Worm (Caenorhabditis elegans) whole organism, L4 larva: Measurements from ENCODE around the gene srw-12.

Experiments
- D1046.2 ChIP-seq: fragments of 200-800 bp; sonication (Bioruptor generic); IDR thresholded peaks from 2 replicates; pipeline ENCODE4 v1.3.6; 2022; ENCODE audit warnings: missing genetic modification characterization, missing compliant biosample characterization
- T20F7.1 ChIP-seq: fragments of 200-800 bp; sonication (Bioruptor generic); optimal IDR thresholded peaks from 2 replicates; lab custom pipeline; 2018; ENCODE audit warnings: mild to moderate bottlenecking, missing genetic modification characterization, missing compliant biosample characterization
- Y75B8A.6 ChIP-seq: fragments of 200-800 bp; sonication (Bioruptor generic); IDR thresholded peaks from 2 replicates; pipeline ENCODE4 v1.3.6; 2022; ENCODE audit warnings: missing genetic modification reagents, missing genetic modification characterization, missing compliant biosample characterization
- ZK337.2 ChIP-seq: fragments of 200-800 bp; sonication (Bioruptor generic); IDR thresholded peaks from 2 replicates; pipeline ENCODE4 v1.3.6; 2022; ENCODE audit warnings: missing genetic modification reagents, missing genetic modification characterization, missing compliant biosample characterization
- aly-2 ChIP-seq: sonication (generic microtip); optimal IDR thresholded peaks from 2 replicates; lab custom pipeline; 2018; ENCODE audit warnings: missing biosample characterization, missing genetic modification characterization
- attf-4 ChIP-seq: sonication (generic microtip); optimal IDR thresholded peaks from 3 replicates; lab custom pipeline; 2017; ENCODE audit warnings: missing biosample characterization, missing genetic modification characterization
- ceh-82 ChIP-seq: sonication (generic microtip); optimal IDR thresholded peaks from 2 replicates; lab custom pipeline; 2017; ENCODE audit warnings: missing biosample characterization, missing genetic modification characterization
- daf-12 ChIP-seq: fragments of 150-350 bp; optimal IDR thresholded peaks from 2 replicates; lab custom pipeline; 2014; ENCODE audit warnings: missing biosample characterization, missing genetic modification reagents, missing genetic modification characterization
- daf-16 ChIP-seq, 3 experiments: sonication (generic microtip); optimal IDR thresholded peaks; 2 replicates each; lab custom pipeline; 2016 to 2017; ENCODE audit warnings: missing genetic modification characterization in 3 of 3, missing genetic modification reagents in 3 of 3, mild to moderate bottlenecking in 2 of 3, missing compliant biosample characterization in 2 of 3, missing biosample characterization in 1 of 3, moderate library complexity in 1 of 3
- daf-19 ChIP-seq: fragments of 200-800 bp; sonication (Bioruptor generic); conservative IDR thresholded peaks from 2 replicates; pipeline ENCODE4 v1.3.6; 2022; ENCODE audit warnings: missing genetic modification characterization, missing compliant biosample characterization
- duxl-1 ChIP-seq: sonication (generic microtip); optimal IDR thresholded peaks from 2 replicates; lab custom pipeline; 2016; ENCODE audit warnings: mild to moderate bottlenecking, missing genetic modification characterization, moderate library complexity, missing compliant biosample characterization; ENCODE audit not compliant: poor library complexity
- dve-1 ChIP-seq: sonication (generic microtip); optimal IDR thresholded peaks from 2 replicates; lab custom pipeline; 2017; ENCODE audit warnings: antibody characterized with exemption, mild to moderate bottlenecking, missing genetic modification characterization, missing compliant biosample characterization; ENCODE audit not compliant: insufficient read depth
- egl-27 ChIP-seq: sonication (generic microtip); optimal IDR thresholded peaks from 3 replicates; lab custom pipeline; 2017; ENCODE audit warnings: missing biosample characterization, missing genetic modification reagents, missing genetic modification characterization
- egl-43 ChIP-seq: fragments of 200-800 bp; sonication (Bioruptor generic); IDR thresholded peaks from 2 replicates; pipeline ENCODE4 v1.3.6; 2022; ENCODE audit warnings: missing genetic modification reagents, missing genetic modification characterization, missing compliant biosample characterization
- hif-1 ChIP-seq, 2 experiments: sonication (generic microtip); optimal IDR thresholded peaks; 2 replicates each; lab custom pipeline; 2016 to 2017; ENCODE audit warnings: missing compliant biosample characterization in 2 of 2, missing genetic modification characterization in 2 of 2, missing genetic modification reagents in 2 of 2, missing genotype in 2 of 2, mild to moderate bottlenecking in 1 of 2
- hlh-11 ChIP-seq: fragments of 200-800 bp; sonication (Bioruptor generic); optimal IDR thresholded peaks from 2 replicates; lab custom pipeline; 2018; ENCODE audit warnings: mild to moderate bottlenecking, missing genetic modification characterization, missing compliant biosample characterization
- lim-7 ChIP-seq: fragments of 200-800 bp; sonication (Bioruptor generic); IDR thresholded peaks from 2 replicates; pipeline ENCODE4 v1.3.6; 2022; ENCODE audit warnings: missing genetic modification characterization, missing compliant biosample characterization
- lin-29 ChIP-seq: fragments of 200-800 bp; sonication (Bioruptor generic); IDR thresholded peaks from 2 replicates; pipeline ENCODE4 v1.3.6; 2022; ENCODE audit warnings: missing genetic modification reagents, missing genetic modification characterization, missing compliant biosample characterization
- lin-39 ChIP-seq: fragments of 150-350 bp; optimal IDR thresholded peaks from 2 replicates; lab custom pipeline; 2014; ENCODE audit warnings: missing biosample characterization, missing genetic modification reagents, missing genetic modification characterization
- madf-9 ChIP-seq: fragments of 200-800 bp; sonication (Bioruptor generic); conservative IDR thresholded peaks from 2 replicates; pipeline ENCODE4 v1.3.6; 2022; ENCODE audit warnings: missing genetic modification reagents, missing genetic modification characterization, missing compliant biosample characterization
- mxl-3 ChIP-seq: fragments of 200-800 bp; sonication (Bioruptor generic); optimal IDR thresholded peaks from 2 replicates; lab custom pipeline; 2018; ENCODE audit warnings: mild to moderate bottlenecking, missing genetic modification characterization, missing compliant biosample characterization
- nhr-237 ChIP-seq: sonication (generic microtip); optimal IDR thresholded peaks from 2 replicates; lab custom pipeline; 2017; ENCODE audit warnings: missing biosample characterization, missing genetic modification characterization
- nhr-28 ChIP-seq: fragments of 150-350 bp; optimal IDR thresholded peaks from 2 replicates; lab custom pipeline; 2014; ENCODE audit warnings: missing biosample characterization, missing genetic modification characterization
- nhr-42 ChIP-seq: fragments of 200-800 bp; sonication (Bioruptor generic); IDR thresholded peaks from 2 replicates; pipeline ENCODE4 v1.3.6; 2022; ENCODE audit warnings: missing genetic modification characterization, missing compliant biosample characterization
- nhr-77 ChIP-seq: fragments of 150-350 bp; optimal IDR thresholded peaks from 2 replicates; lab custom pipeline; 2014; ENCODE audit warnings: missing biosample characterization, missing genetic modification characterization
- php-3 ChIP-seq: fragments of 200-800 bp; sonication (Bioruptor generic); IDR thresholded peaks from 2 replicates; pipeline ENCODE4 v1.3.6; 2022; ENCODE audit warnings: missing genetic modification reagents, missing genetic modification characterization, missing compliant biosample characterization
- pqm-1 ChIP-seq: sonication (generic microtip); optimal IDR thresholded peaks from 2 replicates; lab custom pipeline; 2017; ENCODE audit warnings: missing biosample characterization, missing genetic modification characterization
- saeg-2 ChIP-seq: fragments of 200-800 bp; sonication (Bioruptor generic); IDR thresholded peaks from 2 replicates; pipeline ENCODE4 v1.3.6; 2022; ENCODE audit warnings: missing genetic modification reagents, missing genetic modification characterization, missing compliant biosample characterization
- snpc-4 ChIP-seq: fragments of 150-350 bp; optimal IDR thresholded peaks from 2 replicates; lab custom pipeline; 2014; ENCODE audit warnings: missing biosample characterization, missing genetic modification characterization
- tag-97 ChIP-seq: fragments of 200-800 bp; sonication (Bioruptor generic); IDR thresholded peaks from 2 replicates; pipeline ENCODE4 v1.3.6; 2022; ENCODE audit warnings: missing genetic modification characterization, missing compliant biosample characterization
- tra-1 ChIP-seq: fragments of 200-800 bp; sonication (Bioruptor generic); IDR thresholded peaks from 2 replicates; pipeline ENCODE4 v1.3.6; 2022; ENCODE audit warnings: missing genetic modification reagents, missing genetic modification characterization, missing compliant biosample characterization
- unc-62 ChIP-seq, 3 experiments: fragments of 150-350 bp in 1 of 3; sonication (generic microtip); optimal IDR thresholded peaks in 2 of 3; peaks in 1 of 3; 1 replicate in 1 of 3; 2 replicates in 2 of 3; lab custom pipeline; 2014 to 2017; ENCODE audit warnings: missing biosample characterization in 3 of 3, missing genetic modification characterization in 3 of 3, missing genetic modification reagents in 3 of 3, missing genotype in 1 of 3
- vab-7 ChIP-seq: fragments of 200-800 bp; sonication (Bioruptor generic); IDR thresholded peaks from 2 replicates; pipeline ENCODE4 v1.3.6; 2022; ENCODE audit warnings: missing genetic modification reagents, missing genetic modification characterization, missing compliant biosample characterization
- zfp-2 ChIP-seq: sonication (generic microtip); optimal IDR thresholded peaks from 2 replicates; lab custom pipeline; 2016; ENCODE audit warnings: mild to moderate bottlenecking, missing genetic modification characterization, missing compliant biosample characterization
- zip-11 ChIP-seq: fragments of 200-800 bp; sonication (Bioruptor generic); IDR thresholded peaks from 2 replicates; pipeline ENCODE4 v1.3.6; 2022; ENCODE audit warnings: missing genetic modification characterization, missing compliant biosample characterization
- zip-2 ChIP-seq: fragments of 150-350 bp; optimal IDR thresholded peaks from 2 replicates; lab custom pipeline; 2014; ENCODE audit warnings: missing biosample characterization, missing genetic modification characterization
- ztf-11 ChIP-seq: fragments of 150-350 bp; optimal IDR thresholded peaks from 2 replicates; lab custom pipeline; 2014; ENCODE audit warnings: missing biosample characterization, missing genetic modification characterization
- ztf-7 ChIP-seq: fragments of 150-350 bp; optimal IDR thresholded peaks from 2 replicates; lab custom pipeline; 2014; ENCODE audit warnings: missing biosample characterization, missing genetic modification characterization

Gene srw-12

ce11 chrV:15230243-15230642 lies 8.2 kb downstream of the srw-12 start, which contains the start of gene srw-15:
Gene srw-15, plus strand, starts transcription at chrV:15230543.
- TF ChIP-seq T20F7.1 (no peak), zip-11 (GFP tag; lab: Robert Waterston, UW) (no peak), aly-2 (tag; lab: Kevin White, UChicago) (no peak)

ce11 chrV:15226206-15226605 lies 12.2 kb downstream of the srw-12 start:
- peak; percentile 41 for TF ChIP-seq pqm-1
- TF ChIP-seq Y75B8A.6, result no peak
- TF ChIP-seq, all 104 proteins: peak for 1

- TF ChIP-seq madf-9 (GFP tag; lab: Robert Waterston, UW) (no peak), nhr-28 (no peak), zfp-2 (tag; lab: Kevin White, UChicago) (no peak), tra-1 (GFP tag; lab: Robert Waterston, UW) (no peak), lin-29 (no peak), hlh-11 (tag; lab: Kevin White, UChicago) (no peak), ceh-82 (no peak), php-3 (GFP tag; lab: Robert Waterston, UW) (no peak), ztf-11 (tag; lab: Kevin White, UChicago) (no peak), tag-97 (GFP tag; lab: Robert Waterston, UW) (no peak)
- TF ChIP-seq, all 104 proteins: peak for 0
These were observed 12.8 kb downstream of the srw-12 start, which contains the start of gene srw-14 for ce11 chrV:15225650-15226049. Gene srw-14, plus strand, starts transcription at chrV:15225950.

- TF ChIP-seq lim-7, result no peak
These were observed 14.8 kb downstream of the srw-12 start, which contains the start of gene srw-24 for ce11 chrV:15223668-15224067. Gene srw-24, plus strand, starts transcription at chrV:15223968.

- TF ChIP-seq duxl-1 (no peak), saeg-2 (no peak), egl-27 (tag; lab: Kevin White, UChicago) (no peak), nhr-237 (tag; lab: Kevin White, UChicago) (no peak), ztf-7 (tag; lab: Kevin White, UChicago) (no peak), lin-29 (no peak), daf-19 (GFP tag; lab: Robert Waterston, UW) (no peak), unc-62 (GFP tag; optimal IDR thresholded peaks at IDR 0.05 in 1 of 2; lab: Kevin White, UChicago) (no peak), unc-62 (tag; optimal IDR thresholded peaks at IDR 0.05; lab: Kevin White, UChicago) (no peak), nhr-42 (no peak), mxl-3 (GFP tag; lab: Kevin White, UChicago) (no peak), snpc-4 (no peak), dve-1 (tag; lab: Kevin White, UChicago) (no peak), hif-1 (tag; optimal IDR thresholded peaks at IDR 0.05; lab: Kevin White, UChicago) (no peak), zip-11 (GFP tag; lab: Robert Waterston, UW) (no peak), egl-43 (GFP tag; lab: Robert Waterston, UW) (no peak), daf-16 (GFP tag; optimal IDR thresholded peaks at IDR 0.05; lab: Kevin White, UChicago) (no peak), daf-16 (tag; optimal IDR thresholded peaks at IDR 0.05; lab: Kevin White, UChicago) (no peak)
These were observed 17.1 kb downstream of the srw-12 start, which contains the start of gene irld-25 for ce11 chrV:15221330-15221729. Gene irld-25, plus strand, starts transcription at chrV:15221630.

ce11 chrV:15216705-15217104 lies 21.7 kb downstream of the srw-12 start, which contains the start of gene sri-25:
Gene sri-25, plus strand, starts transcription at chrV:15217005.
- TF ChIP-seq D1046.2 (GFP tag; lab: Robert Waterston, UW) (no peak), vab-7 (GFP tag; lab: Robert Waterston, UW) (no peak), lin-39 (tag; lab: Kevin White, UChicago) (no peak), nhr-77 (tag; lab: Kevin White, UChicago) (no peak), tra-1 (GFP tag; lab: Robert Waterston, UW) (no peak), ZK337.2 (GFP tag; lab: Robert Waterston, UW) (no peak), attf-4 (tag; lab: Kevin White, UChicago) (no peak), zip-2 (no peak), daf-16 (GFP tag; optimal IDR thresholded peaks at IDR 0.05; lab: Kevin White, UChicago) (no peak), daf-16 (tag; optimal IDR thresholded peaks at IDR 0.05; lab: Kevin White, UChicago) (no peak), lin-29 (no peak), daf-12 (tag; lab: Kevin White, UChicago) (no peak)
